Fruit fly (Drosophila melanogaster) whole organism, wandering third instar larva: ENCODE measurements around the gene Adgf-B.

Experiments
- OdsH ChIP-seq: fragments of 200-800 bp; sonication (Bioruptor generic); optimal IDR thresholded peaks from 2 replicates; lab custom pipeline; 2016; ENCODE audit warnings: missing biosample characterization, mild to moderate bottlenecking, missing genetic modification characterization
- Rel ChIP-seq, 2 experiments: fragments of 200-800 bp; sonication (Bioruptor generic) in 1 of 2; optimal IDR thresholded peaks; 2 replicates in 1 of 2; 3 replicates in 1 of 2; lab custom pipeline; 2016 to 2019; ENCODE audit warnings: mild to moderate bottlenecking in 2 of 2, missing biosample characterization in 2 of 2, missing genetic modification characterization in 2 of 2, moderate library complexity in 1 of 2
- pan ChIP-seq: fragments of >200 bp; optimal IDR thresholded peaks from 2 replicates; lab custom pipeline; 2017
- psq ChIP-seq: fragments of 200-800 bp; sonication (Bioruptor generic); optimal IDR thresholded peaks from 3 replicates; lab custom pipeline; 2017; ENCODE audit warnings: missing biosample characterization, mild to moderate bottlenecking, missing genetic modification characterization, moderate library complexity

DNA sequence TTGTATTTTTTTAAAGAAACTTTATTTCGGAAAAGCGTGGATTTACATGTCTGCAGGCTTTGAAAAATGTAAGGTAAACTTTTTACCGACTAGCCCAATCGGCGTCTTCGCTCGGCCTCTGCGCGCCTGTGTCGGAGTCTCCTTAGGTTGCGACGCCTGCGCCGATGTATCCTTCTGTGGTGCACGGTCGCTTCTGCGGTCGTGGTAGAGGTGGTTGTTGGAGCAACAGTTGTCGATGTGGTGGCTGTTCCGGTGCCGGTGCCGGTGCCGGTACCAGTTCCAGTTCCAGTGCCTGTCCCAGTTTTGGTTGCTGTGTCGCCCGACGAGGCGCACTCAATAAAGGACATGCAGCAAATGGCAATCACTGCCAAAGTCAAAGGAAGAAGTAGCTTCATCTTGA is 40.7 kb upstream of the Adgf-B start:
- TF ChIP-seq OdsH (no peak), Rel (GFP tag; optimal IDR thresholded peaks at IDR 0.05; lab: Kevin White, UChicago) (no peak), Rel (tag; optimal IDR thresholded peaks at IDR 0.05; lab: Kevin White, UChicago) (no peak), pan (lab: Kevin White, UChicago) (no peak), psq (GFP tag; lab: Kevin White, UChicago) (no peak)
